Fruit fly (Drosophila melanogaster): ENCODE data around the gene fabp.
A peak's percentile ranks its signal among the peaks of the same experiment; 100 is the strongest.

Gene fabp

DNA sequence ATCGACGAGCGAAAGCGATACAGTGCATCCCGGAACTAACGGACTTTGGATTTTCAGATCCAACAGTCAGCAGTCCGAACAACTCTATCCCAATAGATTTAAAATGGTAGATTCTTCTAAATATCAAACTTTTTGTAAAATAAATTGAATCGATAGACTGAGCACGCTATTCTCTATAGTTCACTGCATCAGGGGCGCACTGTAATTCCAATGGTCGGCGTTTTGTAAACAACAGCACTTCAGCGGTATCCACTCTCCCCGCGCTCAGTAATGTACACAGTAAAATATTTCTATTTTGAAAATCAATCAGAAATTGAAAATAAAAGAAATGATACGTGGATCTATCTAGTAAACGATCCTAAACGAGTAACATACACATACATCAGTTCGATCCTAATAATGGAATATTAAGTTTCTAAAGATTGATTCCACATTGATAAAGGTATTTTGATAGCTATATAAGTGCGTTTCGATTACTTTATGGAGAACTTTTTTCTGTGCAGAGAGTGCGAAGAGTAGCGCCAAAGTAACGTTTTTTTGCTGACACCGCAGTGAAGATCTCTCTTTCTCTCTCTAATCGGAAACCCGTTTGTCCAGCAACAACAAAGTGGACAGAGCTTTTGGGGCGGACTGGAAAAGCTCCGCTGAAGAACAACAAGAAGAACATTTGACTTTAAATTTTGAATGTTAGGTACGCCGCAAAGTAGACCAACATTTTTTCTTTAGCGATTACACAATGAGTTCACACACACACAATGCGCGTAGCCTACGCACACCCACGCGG is 4.3 kb downstream of the fabp start (continued):
- TF ChIP-seq CG3847 (GFP tag; IDR thresholded peaks at IDR 0.05), result peak; percentile 89
- peak; percentile 54 for TF ChIP-seq Adf1 (GFP tag; IDR thresholded peaks at IDR 0.05)
- peak; percentile 74 for TF ChIP-seq CG9437 (GFP tag; optimal IDR thresholded peaks at IDR 0.05)
- peak; percentile 97 for TF ChIP-seq Camta (GFP tag; optimal IDR thresholded peaks at IDR 0.05)
- TF ChIP-seq dimm (GFP tag; IDR thresholded peaks at IDR 0.05), result peak; percentile 69
- peak; percentile 90 for TF ChIP-seq btn (GFP tag; optimal IDR thresholded peaks at IDR 0.05)
- peak; percentile 94 for TF ChIP-seq E2f1 (GFP tag; IDR thresholded peaks at IDR 0.05)
- TF ChIP-seq luna (GFP tag; optimal IDR thresholded peaks at IDR 0.05), result peak; percentile 84
- TF ChIP-seq Hr3 (GFP tag; optimal IDR thresholded peaks at IDR 0.05), result peak; percentile 78
- no peak for TF ChIP-seq CG3065 (GFP tag; optimal IDR thresholded peaks at IDR 0.05)
- TF ChIP-seq Doc2 (GFP tag; IDR thresholded peaks at IDR 0.05), result peak; percentile 77; the same call in 1 of the 2 replicates
- peak; percentile 85 for TF ChIP-seq Spps (tag; optimal IDR thresholded peaks at IDR 0.05)
- peak; percentile 65 for TF ChIP-seq Bdp1 (GFP tag; optimal IDR thresholded peaks at IDR 0.05)
- peak; percentile 94 for TF ChIP-seq CG32772 (GFP tag; IDR thresholded peaks at IDR 0.05)
- TF ChIP-seq Neu2 (GFP tag; optimal IDR thresholded peaks at IDR 0.05; ENCODE audit: borderline replicate concordance), result peak; percentile 74
- TF ChIP-seq ash1 (GFP tag; optimal IDR thresholded peaks at IDR 0.05), result no peak
- peak; percentile 92 for TF ChIP-seq cwo (GFP tag; optimal IDR thresholded peaks at IDR 0.05)
- no peak for TF ChIP-seq bigmax (GFP tag; optimal IDR thresholded peaks at IDR 0.05)
- TF ChIP-seq NC2α (GFP tag; optimal IDR thresholded peaks at IDR 0.05), result peak; percentile 64
- TF ChIP-seq lola (GFP tag; optimal IDR thresholded peaks at IDR 0.05), result peak in 1 of 3 experiments; percentile 55
- TF ChIP-seq Hmx (GFP tag; optimal IDR thresholded peaks at IDR 0.05), result peak; percentile 92
- peak; percentile 85 for TF ChIP-seq CG17385 (GFP tag; optimal IDR thresholded peaks at IDR 0.05)
- TF ChIP-seq Pdp1 (GFP tag; optimal IDR thresholded peaks at IDR 0.05), result peak; percentile 96 to 100
- peak; percentile 88 for TF ChIP-seq CG17328 (GFP tag; IDR thresholded peaks at IDR 0.05)
- TF ChIP-seq dm (GFP tag; optimal IDR thresholded peaks at IDR 0.05), result peak; percentile 74
- TF ChIP-seq Lim3 (GFP tag; IDR thresholded peaks at IDR 0.05), result peak; percentile 60; the same call in 1 of the 2 replicates
- peak; percentile 89 for TF ChIP-seq Dek (tag; optimal IDR thresholded peaks at IDR 0.05)
- TF ChIP-seq CG14050 (GFP tag; IDR thresholded peaks at IDR 0.05), result peak; percentile 73
- TF ChIP-seq CG33213 (GFP tag; optimal IDR thresholded peaks at IDR 0.05), result peak; percentile 84
- TF ChIP-seq mld (GFP tag; IDR thresholded peaks at IDR 0.05; ENCODE audit: partially characterized antibody), result no peak
- peak; percentile 82 for TF ChIP-seq emc (GFP tag; optimal IDR thresholded peaks at IDR 0.05)
- TF ChIP-seq grau (tag; optimal IDR thresholded peaks at IDR 0.05), result peak; percentile 99
- TF ChIP-seq yki (optimal IDR thresholded peaks at IDR 0.05), result no peak
- TF ChIP-seq CG12391 (tag; optimal IDR thresholded peaks at IDR 0.05), result peak; percentile 86
- peak; percentile 81; the same call in 1 of the 2 replicates for TF ChIP-seq CG43689 (GFP tag; IDR thresholded peaks at IDR 0.05)
- peak; percentile 89 for TF ChIP-seq CG4854 (GFP tag; optimal IDR thresholded peaks at IDR 0.05)
- peak; percentile 94 for TF ChIP-seq CG17359 (tag; optimal IDR thresholded peaks at IDR 0.05)
- TF ChIP-seq tll (GFP tag; optimal IDR thresholded peaks at IDR 0.05), result no peak
- TF ChIP-seq az2 (GFP tag; optimal IDR thresholded peaks at IDR 0.05), result peak; percentile 86
- TF ChIP-seq zen2 (GFP tag; IDR thresholded peaks at IDR 0.05; ENCODE audit: partially characterized antibody), result no peak
- peak; percentile 57 for TF ChIP-seq dan (GFP tag; IDR thresholded peaks at IDR 0.05)
- TF ChIP-seq Myb (GFP tag; optimal IDR thresholded peaks at IDR 0.05), result peak; percentile 74
- TF ChIP-seq CG6683 (GFP tag; optimal IDR thresholded peaks at IDR 0.05), result peak; percentile 80
- TF ChIP-seq CG32767 (GFP tag; IDR thresholded peaks at IDR 0.05), result peak; percentile 68; the same call in 1 of the 2 replicates
- peak; percentile 70 for TF ChIP-seq aop (GFP tag; IDR thresholded peaks at IDR 0.05)
- TF ChIP-seq Hr78 (GFP tag; optimal IDR thresholded peaks at IDR 0.05), result peak in 1 of 2 experiments; percentile 84
- peak; percentile 88 for TF ChIP-seq chm (GFP tag; IDR thresholded peaks at IDR 0.05)
- TF ChIP-seq usp (GFP tag; optimal IDR thresholded peaks at IDR 0.05), result no peak
- TF ChIP-seq CG15601 (tag; optimal IDR thresholded peaks at IDR 0.05), result peak; percentile 76
